Fruit fly (Drosophila melanogaster) whole organism, embryonic: ENCODE results near the gene CG5181.

Experiments used
- CG10565 ChIP-seq: fragments of 200-800 bp; sonication (Bioruptor generic); optimal IDR thresholded peaks from 3 replicates; lab custom pipeline; 2016; ENCODE audit warnings: missing biosample characterization, mild to moderate bottlenecking, missing genetic modification characterization
- CG11085 ChIP-seq: fragments of 200-800 bp; sonication (Bioruptor generic); IDR thresholded peaks from 2 replicates; pipeline ENCODE4 v1.3.6; 2022; ENCODE audit warnings: missing biosample characterization, missing genetic modification characterization
- CG11093 ChIP-seq: fragments of 200-800 bp; sonication (Bioruptor generic); IDR thresholded peaks from 3 replicates; pipeline ENCODE4 v1.3.6; 2022; ENCODE audit warnings: missing biosample characterization, missing genetic modification characterization
- CG11723 ChIP-seq: fragments of 200-800 bp; sonication (Bioruptor generic); optimal IDR thresholded peaks from 2 replicates; lab custom pipeline; 2017; ENCODE audit warnings: missing biosample characterization, mild to moderate bottlenecking, missing genetic modification characterization
- CG12769 ChIP-seq: fragments of 200-800 bp; sonication (Bioruptor generic); optimal IDR thresholded peaks from 2 replicates; lab custom pipeline; 2019; ENCODE audit warnings: missing biosample characterization, mild to moderate bottlenecking, missing genetic modification characterization, moderate library complexity
- CG13424 ChIP-seq: fragments of 200-800 bp; sonication (Bioruptor generic); optimal IDR thresholded peaks from 2 replicates; lab custom pipeline; 2019; ENCODE audit warnings: missing biosample characterization, mild to moderate bottlenecking, missing genetic modification characterization, moderate library complexity
- CG15073 ChIP-seq: fragments of 200-800 bp; sonication (Bioruptor generic); optimal IDR thresholded peaks from 2 replicates; lab custom pipeline; 2016; ENCODE audit warnings: missing biosample characterization, missing genetic modification characterization
- CG17186 ChIP-seq: fragments of 200-800 bp; sonication (Bioruptor generic); optimal IDR thresholded peaks from 3 replicates; lab custom pipeline; 2017; ENCODE audit warnings: missing biosample characterization, missing genetic modification reagents, missing genetic modification characterization
- CG17612 ChIP-seq: fragments of 200-800 bp; sonication (Bioruptor generic); IDR thresholded peaks from 2 replicates; pipeline ENCODE4 v1.3.6; 2022; ENCODE audit warnings: missing biosample characterization, missing genetic modification characterization
- CG17912 ChIP-seq: fragments of 200-800 bp; sonication (Bioruptor generic); optimal IDR thresholded peaks from 2 replicates; lab custom pipeline; 2018; ENCODE audit warnings: missing biosample characterization, mild to moderate bottlenecking, missing genetic modification characterization
- CG18476 ChIP-seq: fragments of 200-800 bp; sonication (Bioruptor generic); optimal IDR thresholded peaks from 2 replicates; lab custom pipeline; 2016; ENCODE audit warnings: missing biosample characterization, mild to moderate bottlenecking, missing genetic modification characterization
- CG18619 ChIP-seq: fragments of 200-800 bp; sonication (Bioruptor generic); optimal IDR thresholded peaks from 3 replicates; lab custom pipeline; 2017; ENCODE audit warnings: missing biosample characterization, mild to moderate bottlenecking, missing genetic modification characterization
- CG34224 ChIP-seq: fragments of 200-800 bp; sonication (Bioruptor generic); IDR thresholded peaks from 3 replicates; pipeline ENCODE4 v1.3.6; 2022; ENCODE audit warnings: missing biosample characterization, missing genetic modification characterization; ENCODE audit not compliant: partially characterized antibody
- CG3726 ChIP-seq: fragments of 200-800 bp; sonication (Bioruptor generic); IDR thresholded peaks from 3 replicates; pipeline ENCODE4, ENCODE4 v1.3.6; 2022; ENCODE audit warnings: missing biosample characterization, missing genetic modification characterization
- CG7839 ChIP-seq: fragments of 200-800 bp; sonication (Bioruptor generic); optimal IDR thresholded peaks from 3 replicates; lab custom pipeline; 2018; ENCODE audit warnings: missing biosample characterization, mild to moderate bottlenecking, missing genetic modification characterization, moderate library complexity
- CG7963 ChIP-seq: fragments of 200-800 bp; sonication (Bioruptor generic); IDR thresholded peaks from 3 replicates; pipeline ENCODE4 v1.3.6; 2022; ENCODE audit warnings: missing biosample characterization, missing genetic modification characterization; ENCODE audit not compliant: partially characterized antibody
- CG8765 ChIP-seq: fragments of 200-800 bp; sonication (Bioruptor generic); IDR thresholded peaks from 2 replicates; pipeline ENCODE4 v1.3.6; 2022; ENCODE audit warnings: missing biosample characterization, missing genetic modification characterization
- D19A ChIP-seq: fragments of 200-800 bp; optimal IDR thresholded peaks from 3 replicates; lab custom pipeline; 2019; ENCODE audit warnings: missing biosample characterization, mild to moderate bottlenecking, missing genetic modification characterization, moderate library complexity
- D19B ChIP-seq: fragments of 200-800 bp; sonication (Bioruptor generic); optimal IDR thresholded peaks from 2 replicates; lab custom pipeline; 2017; ENCODE audit warnings: missing biosample characterization, mild to moderate bottlenecking, missing genetic modification characterization
- Dek ChIP-seq: fragments of 200-800 bp; sonication (Bioruptor generic); optimal IDR thresholded peaks from 3 replicates; lab custom pipeline; 2019; ENCODE audit warnings: missing biosample characterization, mild to moderate bottlenecking, missing genetic modification characterization, moderate library complexity
- E2f1 ChIP-seq: fragments of 200-800 bp; sonication (Bioruptor generic); IDR thresholded peaks from 2 replicates; pipeline ENCODE4 v1.3.6; 2022; ENCODE audit warnings: missing biosample characterization, missing genetic modification characterization
- Fer2 ChIP-seq: fragments of 200-800 bp; sonication (Bioruptor generic); optimal IDR thresholded peaks from 2 replicates; lab custom pipeline; 2018; ENCODE audit warnings: missing biosample characterization, mild to moderate bottlenecking, missing genetic modification characterization, moderate library complexity
- GATAe ChIP-seq: fragments of 200-800 bp; sonication (Bioruptor generic); conservative IDR thresholded peaks from 2 replicates; pipeline ENCODE4 v1.3.6; 2022; ENCODE audit warnings: missing biosample characterization, missing genetic modification characterization
- H15 ChIP-seq: fragments of 200-800 bp; sonication (Bioruptor generic); IDR thresholded peaks from 3 replicates; pipeline ENCODE4 v1.3.6; 2022; ENCODE audit warnings: missing biosample characterization, missing genetic modification characterization
- Med ChIP-seq: fragments of 200-800 bp; sonication (Bioruptor generic); peaks from one replicate; lab custom pipeline; 2016; ENCODE audit warnings: missing biosample characterization, missing genetic modification characterization, mild to moderate bottlenecking, inconsistent platforms, moderate library complexity
- Myb ChIP-seq: fragments of 200-800 bp; sonication (Bioruptor generic); optimal IDR thresholded peaks from 2 replicates; lab custom pipeline; 2016; ENCODE audit warnings: missing biosample characterization, missing genetic modification characterization
- Rfx ChIP-seq: fragments of 200-800 bp; sonication (Bioruptor generic); IDR thresholded peaks from 2 replicates; pipeline ENCODE4 v1.3.6; 2022; ENCODE audit warnings: missing biosample characterization, missing genetic modification characterization
- ab ChIP-seq: fragments of 200-800 bp; sonication (Bioruptor generic); optimal IDR thresholded peaks from 2 replicates; lab custom pipeline; 2016; ENCODE audit warnings: missing biosample characterization, missing genetic modification characterization
- amos ChIP-seq: fragments of 200-800 bp; sonication (Bioruptor generic); IDR thresholded peaks from 2 replicates; pipeline ENCODE4 v1.3.6; 2022; ENCODE audit warnings: missing biosample characterization, missing genetic modification characterization; ENCODE audit not compliant: partially characterized antibody
- ap ChIP-seq: fragments of 200-800 bp; sonication (Bioruptor generic); IDR thresholded peaks from 2 replicates; pipeline ENCODE4 v1.3.6; 2022; ENCODE audit warnings: missing biosample characterization, missing genetic modification characterization
- ara ChIP-seq: fragments of 200-800 bp; sonication (Bioruptor generic); IDR thresholded peaks from 2 replicates; pipeline ENCODE4 v1.3.6; 2022; ENCODE audit warnings: missing biosample characterization, missing genetic modification characterization
- ci ChIP-seq: fragments of 200-800 bp; sonication (Bioruptor generic); IDR thresholded peaks from 3 replicates; pipeline ENCODE4 v1.3.6; 2022; ENCODE audit warnings: missing biosample characterization, missing genetic modification characterization
- crp ChIP-seq, 2 experiments: fragments of 200-800 bp; sonication (Bioruptor generic); optimal IDR thresholded peaks; 2 replicates in 1 of 2; 3 replicates in 1 of 2; lab custom pipeline; 2017; ENCODE audit warnings: missing biosample characterization in 2 of 2, missing genetic modification characterization in 2 of 2, mild to moderate bottlenecking in 1 of 2, moderate library complexity in 1 of 2
- dysf ChIP-seq: fragments of 200-800 bp; sonication (Bioruptor generic); IDR thresholded peaks from 3 replicates; pipeline ENCODE4 v1.3.6; 2022; ENCODE audit warnings: missing biosample characterization, missing genetic modification characterization
- hb ChIP-seq: fragments of 200-800 bp; sonication (Bioruptor generic); IDR thresholded peaks from 3 replicates; pipeline ENCODE4 v1.3.6; 2022; ENCODE audit warnings: missing biosample characterization, missing genetic modification characterization; ENCODE audit not compliant: partially characterized antibody
- lab ChIP-seq: fragments of 200-800 bp; sonication (Bioruptor generic); optimal IDR thresholded peaks from 3 replicates; lab custom pipeline; 2017; ENCODE audit warnings: missing biosample characterization, missing genetic modification characterization, mild to moderate bottlenecking, moderate library complexity, missing genetic modification reagents
- mirr ChIP-seq: fragments of 200-800 bp; sonication (Bioruptor generic); optimal IDR thresholded peaks from 3 replicates; lab custom pipeline; 2018; ENCODE audit warnings: missing biosample characterization, mild to moderate bottlenecking, missing genetic modification characterization
- oc ChIP-seq: fragments of 200-800 bp; sonication (Bioruptor generic); optimal IDR thresholded peaks from 2 replicates; lab custom pipeline; 2018; ENCODE audit warnings: missing biosample characterization, mild to moderate bottlenecking, missing genetic modification characterization, moderate library complexity
- pita ChIP-seq: fragments of 200-800 bp; sonication (Bioruptor generic); optimal IDR thresholded peaks from 2 replicates; lab custom pipeline; 2017; ENCODE audit warnings: missing biosample characterization, mild to moderate bottlenecking, missing genetic modification characterization
- pros ChIP-seq: fragments of 200-800 bp; sonication (Bioruptor generic); optimal IDR thresholded peaks from 3 replicates; lab custom pipeline; 2019; ENCODE audit warnings: missing biosample characterization, mild to moderate bottlenecking, missing genetic modification characterization, moderate library complexity
- ranshi ChIP-seq: fragments of 200-800 bp; sonication (Bioruptor generic); IDR thresholded peaks from 2 replicates; pipeline ENCODE4 v1.3.6; 2022; ENCODE audit warnings: missing biosample characterization, missing genetic modification characterization
- sd ChIP-seq: fragments of 200-800 bp; sonication (Bioruptor generic); optimal IDR thresholded peaks from 3 replicates; lab custom pipeline; 2018; ENCODE audit warnings: missing biosample characterization, mild to moderate bottlenecking, missing genetic modification characterization, moderate library complexity
- sens ChIP-seq: fragments of 200-800 bp; sonication (Bioruptor generic); peaks from one replicate; lab custom pipeline; 2016; ENCODE audit warnings: missing biosample characterization, missing genetic modification characterization
- sens-2 ChIP-seq: fragments of 200-800 bp; sonication (Bioruptor generic); IDR thresholded peaks from 2 replicates; pipeline ENCODE4 v1.3.6; 2022; ENCODE audit warnings: missing biosample characterization, missing genetic modification characterization
- shn ChIP-seq: fragments of 200-800 bp; sonication (Bioruptor generic); optimal IDR thresholded peaks from 3 replicates; lab custom pipeline; 2016; ENCODE audit warnings: missing biosample characterization, missing genetic modification characterization
- sna ChIP-seq: fragments of 200-800 bp; sonication (Bioruptor generic); IDR thresholded peaks from 2 replicates; pipeline ENCODE4 v1.3.6; 2022; ENCODE audit warnings: missing biosample characterization, missing genetic modification characterization; ENCODE audit not compliant: partially characterized antibody
- sr ChIP-seq: fragments of 200-800 bp; sonication (Bioruptor generic); IDR thresholded peaks from 3 replicates; pipeline ENCODE4 v1.3.6; 2022; ENCODE audit warnings: missing biosample characterization, missing genetic modification characterization
- ssp ChIP-seq: fragments of 200-800 bp; sonication (Bioruptor generic); IDR thresholded peaks from 2 replicates; pipeline ENCODE4 v1.3.6; 2022; ENCODE audit warnings: missing biosample characterization, missing genetic modification characterization
- stc ChIP-seq: fragments of 200-800 bp; sonication (Bioruptor generic); IDR thresholded peaks from 2 replicates; pipeline ENCODE4 v1.3.6; 2022; ENCODE audit warnings: missing biosample characterization, missing genetic modification characterization

Gene CG5181

dm6 chr2L:7419408-7420304 is 10.0 kb upstream of the CG5181 start (continued):
- TF ChIP-seq H15 (GFP tag; lab: Robert Waterston, UW) (0 out of 3 replicates have a peak, but pooled peaks have one; percentile 10), CG7839 (tag; lab: Kevin White, UChicago) (peak; percentile 38), ssp (GFP tag; lab: Robert Waterston, UW) (no peak), Myb (GFP tag; lab: Kevin White, UChicago) (no peak), Rfx (GFP tag; lab: Robert Waterston, UW) (peak; percentile 26; the same call in 1 of the 2 replicates), CG10565 (GFP tag; lab: Kevin White, UChicago) (no peak), sd (tag; lab: Kevin White, UChicago) (no peak), Fer2 (tag; lab: Kevin White, UChicago) (no peak), amos (GFP tag; lab: Robert Waterston, UW) (no peak), stc (GFP tag; lab: Robert Waterston, UW) (no peak), CG7963 (no peak), CG15073 (GFP tag; lab: Kevin White, UChicago) (no peak), sna (GFP tag; lab: Robert Waterston, UW) (no peak), CG11093 (no peak), CG12769 (no peak), Med (peak; percentile 81), shn (no peak), CG34224 (GFP tag; lab: Robert Waterston, UW) (no peak), pita (GFP tag; lab: Kevin White, UChicago) (no peak), Dek (tag; lab: Kevin White, UChicago) (peak; percentile 13), ara (GFP tag; lab: Robert Waterston, UW) (no peak), dysf (GFP tag; lab: Robert Waterston, UW) (0 out of 3 replicates have a peak, but pooled peaks have one; percentile 27), pros (peak; percentile 68), D19B (GFP tag; lab: Kevin White, UChicago) (no peak), sr (no peak), oc (tag; lab: Kevin White, UChicago) (no peak), CG8765 (GFP tag; lab: Robert Waterston, UW) (no peak), D19A (tag; lab: Kevin White, UChicago) (no peak), CG11723 (GFP tag; lab: Kevin White, UChicago) (no peak), ap (no peak), ab (GFP tag; lab: Kevin White, UChicago) (no peak), hb (no peak), lab (GFP tag; lab: Kevin White, UChicago) (peak; percentile 22), CG17912 (GFP tag; lab: Kevin White, UChicago) (no peak), sens-2 (GFP tag; lab: Robert Waterston, UW) (peak; percentile 41; the same call in 1 of the 2 replicates), ranshi (no peak), CG18619 (GFP tag; lab: Kevin White, UChicago) (no peak), CG11085 (GFP tag; lab: Robert Waterston, UW) (no peak), CG17186 (GFP tag; lab: Kevin White, UChicago) (no peak), CG17612 (no peak), crp (GFP tag; optimal IDR thresholded peaks at IDR 0.05; lab: Kevin White, UChicago) (no peak), CG3726 (GFP tag; lab: Robert Waterston, UW) (no peak), CG13424 (tag; lab: Kevin White, UChicago) (peak; percentile 48), GATAe (no peak), CG18476 (GFP tag; lab: Kevin White, UChicago) (no peak), ci (GFP tag; lab: Robert Waterston, UW) (0 out of 3 replicates have a peak, but pooled peaks have one; percentile 50), sens (GFP tag; lab: Kevin White, UChicago) (peak; percentile 70), E2f1 (GFP tag; lab: Robert Waterston, UW) (no peak), mirr (GFP tag; lab: Kevin White, UChicago) (no peak)
